Fruit fly (Drosophila melanogaster) whole organism, prepupa: ENCODE results near the gene CG40813.
"Not testable (repeated sequence)": the region's sequence is repeated elsewhere in the genome, so short reads cannot be mapped to it uniquely, and the experiment has no call there.

Source experiments
- Lpt ChIP-seq: fragments of 200-800 bp; sonication (Bioruptor generic); optimal IDR thresholded peaks from 3 replicates; lab custom pipeline; 2016; ENCODE audit warnings: missing biosample characterization, missing genetic modification characterization
- Sox14 ChIP-seq: fragments of 200-800 bp; sonication (Bioruptor generic); optimal IDR thresholded peaks from 3 replicates; lab custom pipeline; 2016; ENCODE audit warnings: missing biosample characterization, missing genetic modification characterization
- acj6 ChIP-seq: fragments of 200-800 bp; sonication (Bioruptor generic); optimal IDR thresholded peaks from 3 replicates; lab custom pipeline; 2016; ENCODE audit warnings: missing biosample characterization, missing genetic modification characterization

- not testable (repeated sequence) for TF ChIP-seq Sox14 (GFP tag; lab: Kevin White, UChicago); Lpt; acj6 (GFP tag; lab: Kevin White, UChicago)
Observed at dm6 chrX:22172341-22172740, 29.5 kb downstream of the CG40813 start, which contains the start of gene CG46509.
